Worm (Caenorhabditis elegans) whole organism, L1 larva: ENCODE results near the gene egl-23.

ENCODE experiments used
- egl-27 ChIP-seq, 2 experiments: fragments of 150-350 bp in 1 of 2; sonication (generic microtip); optimal IDR thresholded peaks; 3 replicates each; lab custom pipeline; 2017 to 2018; ENCODE audit warnings: missing biosample characterization in 2 of 2, missing genetic modification characterization in 2 of 2, missing genetic modification reagents in 2 of 2
- jun-1 ChIP-seq: fragments of 150-350 bp; optimal IDR thresholded peaks from 2 replicates; lab custom pipeline; 2014; ENCODE audit warnings: missing biosample characterization, missing genetic modification reagents, missing genetic modification characterization
- mdl-1 ChIP-seq, 2 experiments: fragments of 150-350 bp; optimal IDR thresholded peaks; 2 replicates each; lab custom pipeline; 2014 to 2017; ENCODE audit warnings: missing biosample characterization in 2 of 2, missing genetic modification characterization in 2 of 2, inconsistent platforms in 1 of 2
- nhr-11 ChIP-seq: fragments of 150-350 bp; optimal IDR thresholded peaks from 2 replicates; lab custom pipeline; 2014; ENCODE audit warnings: missing biosample characterization, missing genetic modification characterization
- pax-3 ChIP-seq: fragments of 200-800 bp; sonication (Bioruptor generic); optimal IDR thresholded peaks from 2 replicates; lab custom pipeline; 2018; ENCODE audit warnings: mild to moderate bottlenecking, missing genetic modification characterization, moderate library complexity, missing compliant biosample characterization
- skn-1 ChIP-seq: fragments of 150-350 bp; optimal IDR thresholded peaks from 2 replicates; lab custom pipeline; 2014; ENCODE audit warnings: missing biosample characterization, missing genetic modification characterization

DNA sequence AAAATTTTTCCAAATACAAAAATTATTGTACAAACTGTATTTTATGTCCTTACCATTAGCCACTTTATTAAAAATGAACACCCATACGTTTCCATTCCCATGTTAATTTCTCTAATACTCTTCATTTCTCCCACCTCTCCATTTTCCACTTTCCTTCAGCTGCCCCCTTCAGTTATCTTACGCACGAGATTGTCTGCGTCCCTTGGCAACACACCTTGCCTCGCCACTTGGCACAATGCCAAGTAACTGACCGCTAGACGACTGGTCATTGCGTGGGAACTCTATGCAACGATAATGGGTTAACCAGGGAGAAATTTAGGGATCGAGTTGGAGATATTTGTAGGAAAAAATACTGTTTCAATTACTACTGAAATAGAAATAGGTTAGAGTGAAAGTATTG lies 57.9 kb downstream of the egl-23 start:
- TF ChIP-seq jun-1 (tag; lab: Kevin White, UChicago) (no peak), nhr-11 (tag; lab: Kevin White, UChicago) (no peak), mdl-1 (tag; optimal IDR thresholded peaks at IDR 0.05; lab: Kevin White, UChicago) (no peak), pax-3 (tag; lab: Kevin White, UChicago) (no peak), skn-1 (tag; lab: Kevin White, UChicago) (no peak), egl-27 (tag; optimal IDR thresholded peaks at IDR 0.05; lab: Kevin White, UChicago) (no peak)
